Fruit fly (Drosophila melanogaster) whole organism, embryonic: ENCODE results near the gene CG1943.

Experiments
- Aef1 ChIP-seq: fragments of 200-800 bp; sonication (Bioruptor generic); IDR thresholded peaks from 3 replicates; pipeline ENCODE4 v1.3.6; 2022; ENCODE audit warnings: missing biosample characterization, missing genetic modification characterization
- Antp ChIP-seq: fragments of 200-800 bp; sonication (Bioruptor generic); optimal IDR thresholded peaks from 3 replicates; lab custom pipeline; 2016; ENCODE audit warnings: missing biosample characterization, missing genetic modification characterization
- B-H1 ChIP-seq: fragments of 200-800 bp; sonication (Bioruptor generic); IDR thresholded peaks from 3 replicates; pipeline ENCODE4 v1.3.6; 2022; ENCODE audit warnings: missing biosample characterization, missing genetic modification characterization
- BtbVII ChIP-seq: fragments of 200-800 bp; sonication (Bioruptor generic); optimal IDR thresholded peaks from 3 replicates; lab custom pipeline; 2017; ENCODE audit warnings: missing biosample characterization, mild to moderate bottlenecking, missing genetic modification characterization
- CG10209 ChIP-seq: fragments of 200-800 bp; sonication (Bioruptor generic); optimal IDR thresholded peaks from 3 replicates; lab custom pipeline; 2017; ENCODE audit warnings: missing biosample characterization, mild to moderate bottlenecking, missing genetic modification characterization, missing genetic modification reagents
- CG1024 ChIP-seq: fragments of 200-800 bp; sonication (Bioruptor generic); IDR thresholded peaks from 2 replicates; pipeline ENCODE4 v1.3.6; 2022; ENCODE audit warnings: missing biosample characterization, missing genetic modification characterization
- CG10543 ChIP-seq: fragments of 200-800 bp; sonication (Bioruptor generic); optimal IDR thresholded peaks from 3 replicates; lab custom pipeline; 2017; ENCODE audit warnings: missing biosample characterization, mild to moderate bottlenecking, missing genetic modification characterization, moderate library complexity
- CG10979 ChIP-seq: fragments of 200-800 bp; sonication (Bioruptor generic); optimal IDR thresholded peaks from 2 replicates; lab custom pipeline; 2018; ENCODE audit warnings: missing biosample characterization, mild to moderate bottlenecking, missing genetic modification characterization, moderate library complexity
- CG11398 ChIP-seq: fragments of 200-800 bp; sonication (Bioruptor generic); optimal IDR thresholded peaks from 2 replicates; lab custom pipeline; 2016; ENCODE audit warnings: missing biosample characterization, missing genetic modification characterization
- CG12104 ChIP-seq: fragments of 200-800 bp; sonication (Bioruptor generic); optimal IDR thresholded peaks from 3 replicates; lab custom pipeline; 2016; ENCODE audit warnings: missing biosample characterization, missing genetic modification characterization
- CG12299 ChIP-seq: fragments of 200-800 bp; sonication (Bioruptor generic); optimal IDR thresholded peaks from 2 replicates; lab custom pipeline; 2018; ENCODE audit warnings: missing biosample characterization, mild to moderate bottlenecking, missing genetic modification characterization
- CG12744 ChIP-seq: fragments of 200-800 bp; sonication (Bioruptor generic); optimal IDR thresholded peaks from 2 replicates; lab custom pipeline; 2016; ENCODE audit warnings: missing biosample characterization, missing genetic modification characterization
- CG12769 ChIP-seq: fragments of 200-800 bp; sonication (Bioruptor generic); optimal IDR thresholded peaks from 2 replicates; lab custom pipeline; 2019; ENCODE audit warnings: missing biosample characterization, mild to moderate bottlenecking, missing genetic modification characterization, moderate library complexity
- CG14710 ChIP-seq: fragments of 200-800 bp; sonication (Bioruptor generic); optimal IDR thresholded peaks from 3 replicates; lab custom pipeline; 2019; ENCODE audit warnings: missing biosample characterization, mild to moderate bottlenecking, missing genetic modification characterization, moderate library complexity
- CG1602 ChIP-seq: fragments of 200-800 bp; sonication (Bioruptor generic); optimal IDR thresholded peaks from 3 replicates; lab custom pipeline; 2016; ENCODE audit warnings: missing biosample characterization, missing genetic modification characterization
- CG1603 ChIP-seq: fragments of 200-800 bp; sonication (Bioruptor generic); optimal IDR thresholded peaks from 2 replicates; lab custom pipeline; 2019; ENCODE audit warnings: missing biosample characterization, mild to moderate bottlenecking, missing genetic modification characterization, moderate library complexity
- CG16863 ChIP-seq: fragments of 200-800 bp; sonication (Bioruptor generic); optimal IDR thresholded peaks from 3 replicates; lab custom pipeline; 2016; ENCODE audit warnings: missing biosample characterization, missing genetic modification characterization
- CG18262 ChIP-seq: fragments of 200-800 bp; optimal IDR thresholded peaks from 3 replicates; lab custom pipeline; 2019; ENCODE audit warnings: missing biosample characterization, mild to moderate bottlenecking, missing genetic modification characterization, moderate library complexity
- CG2129 ChIP-seq: fragments of 200-800 bp; sonication (Bioruptor generic); IDR thresholded peaks from 2 replicates; pipeline ENCODE4 v1.3.6; 2022; ENCODE audit warnings: missing biosample characterization, missing genetic modification characterization; ENCODE audit not compliant: partially characterized antibody
- CG2875 ChIP-seq: fragments of 200-800 bp; sonication (Bioruptor generic); optimal IDR thresholded peaks from 2 replicates; lab custom pipeline; 2017; ENCODE audit warnings: missing biosample characterization, mild to moderate bottlenecking, missing genetic modification characterization, missing genetic modification reagents
- CG32767 ChIP-seq: fragments of 200-800 bp; sonication (Bioruptor generic); IDR thresholded peaks from 2 replicates; pipeline ENCODE4 v1.3.6; 2022; ENCODE audit warnings: missing biosample characterization, missing genetic modification characterization
- CG4854 ChIP-seq: fragments of 200-800 bp; sonication (Bioruptor generic); optimal IDR thresholded peaks from 2 replicates; lab custom pipeline; 2016; ENCODE audit warnings: missing biosample characterization, missing genetic modification characterization, inconsistent platforms
- CG7786 ChIP-seq: fragments of 200-800 bp; sonication (Bioruptor generic); optimal IDR thresholded peaks from 2 replicates; lab custom pipeline; 2016; ENCODE audit warnings: missing biosample characterization, missing genetic modification characterization
- CG7839 ChIP-seq: fragments of 200-800 bp; sonication (Bioruptor generic); optimal IDR thresholded peaks from 3 replicates; lab custom pipeline; 2018; ENCODE audit warnings: missing biosample characterization, mild to moderate bottlenecking, missing genetic modification characterization, moderate library complexity
- CG7987 ChIP-seq: fragments of 200-800 bp; sonication (Bioruptor generic); optimal IDR thresholded peaks from 2 replicates; lab custom pipeline; 2018; ENCODE audit warnings: missing biosample characterization, mild to moderate bottlenecking, missing genetic modification characterization, moderate library complexity
- CG9932 ChIP-seq: fragments of 200-800 bp; sonication (Bioruptor generic); IDR thresholded peaks from 2 replicates; pipeline ENCODE4 v1.3.6; 2022; ENCODE audit warnings: missing biosample characterization, missing genetic modification characterization
- Camta ChIP-seq: fragments of 200-800 bp; sonication (Bioruptor generic); optimal IDR thresholded peaks from 2 replicates; lab custom pipeline; 2016; ENCODE audit warnings: missing biosample characterization, missing genetic modification characterization
- Chrac-16 ChIP-seq: fragments of 200-800 bp; sonication (Bioruptor generic); optimal IDR thresholded peaks from 3 replicates; lab custom pipeline; 2016; ENCODE audit warnings: missing biosample characterization, missing genetic modification characterization
- Dll ChIP-seq: fragments of 200-800 bp; sonication (Bioruptor generic); IDR thresholded peaks from 4 replicates; pipeline ENCODE4 v1.3.6; 2022; ENCODE audit warnings: missing biosample characterization, missing genetic modification characterization; ENCODE audit not compliant: partially characterized antibody
- Dref ChIP-seq: fragments of 200-800 bp; sonication (Bioruptor generic); IDR thresholded peaks from 2 replicates; pipeline ENCODE4 v1.3.6; 2022; ENCODE audit warnings: missing biosample characterization, missing genetic modification characterization
- Lhr ChIP-seq: fragments of 200-800 bp; sonication (Bioruptor generic); optimal IDR thresholded peaks from 3 replicates; lab custom pipeline; 2017; ENCODE audit warnings: mild to moderate bottlenecking, missing biosample characterization, missing genetic modification reagents, missing genetic modification characterization
- Meics ChIP-seq: fragments of 200-800 bp; sonication (Bioruptor generic); optimal IDR thresholded peaks from 2 replicates; lab custom pipeline; 2017; ENCODE audit warnings: missing biosample characterization, mild to moderate bottlenecking, missing genetic modification characterization
- Poxn ChIP-seq: fragments of 200-800 bp; sonication (Bioruptor generic); IDR thresholded peaks from 2 replicates; pipeline ENCODE4 v1.3.6; 2022; ENCODE audit warnings: missing biosample characterization, missing genetic modification characterization
- Scr ChIP-seq: fragments of 200-800 bp; sonication (Bioruptor generic); IDR thresholded peaks from 2 replicates; pipeline ENCODE4 v1.3.6; 2022; ENCODE audit warnings: missing biosample characterization, missing genetic modification characterization; ENCODE audit not compliant: partially characterized antibody
- Sin3A ChIP-seq: fragments of >200 bp; optimal IDR thresholded peaks from 2 replicates; lab custom pipeline; 2018
- Sry-β ChIP-seq: fragments of 200-800 bp; sonication (Bioruptor generic); optimal IDR thresholded peaks from 2 replicates; lab custom pipeline; 2018; ENCODE audit warnings: missing biosample characterization, mild to moderate bottlenecking, missing genetic modification characterization, moderate library complexity
- chm ChIP-seq: fragments of 200-800 bp; sonication (Bioruptor generic); IDR thresholded peaks from 2 replicates; pipeline ENCODE4 v1.3.6; 2022; ENCODE audit warnings: missing biosample characterization, missing genetic modification characterization
- eyg ChIP-seq: fragments of 200-800 bp; sonication (Bioruptor generic); optimal IDR thresholded peaks from 3 replicates; lab custom pipeline; 2016; ENCODE audit warnings: missing biosample characterization, missing genetic modification characterization
- gsb ChIP-seq: fragments of 200-800 bp; sonication (Bioruptor generic); IDR thresholded peaks from 2 replicates; pipeline ENCODE4 v1.3.6; 2022; ENCODE audit warnings: missing biosample characterization, missing genetic modification characterization
- lilli ChIP-seq: fragments of 200-800 bp; sonication (Bioruptor generic); optimal IDR thresholded peaks from 3 replicates; lab custom pipeline; 2016; ENCODE audit warnings: missing biosample characterization, missing genetic modification characterization
- nau ChIP-seq: fragments of 200-800 bp; sonication (Bioruptor generic); optimal IDR thresholded peaks from 3 replicates; lab custom pipeline; 2017; ENCODE audit warnings: missing biosample characterization, mild to moderate bottlenecking, missing genetic modification characterization, missing genetic modification reagents
- nerfin-2 ChIP-seq: fragments of 200-800 bp; sonication (Bioruptor generic); IDR thresholded peaks from 2 replicates; pipeline ENCODE4 v1.3.6; 2022; ENCODE audit warnings: missing biosample characterization, missing genetic modification characterization; ENCODE audit not compliant: partially characterized antibody
- otp ChIP-seq: fragments of 200-800 bp; sonication (Bioruptor generic); IDR thresholded peaks from 3 replicates; pipeline ENCODE4, ENCODE4 v1.3.6; 2022; ENCODE audit warnings: missing biosample characterization, missing genetic modification characterization
- phol ChIP-seq: fragments of 200-800 bp; sonication (Bioruptor generic); optimal IDR thresholded peaks from 3 replicates; lab custom pipeline; 2018; ENCODE audit warnings: missing biosample characterization, mild to moderate bottlenecking, missing genetic modification characterization, moderate library complexity
- sd ChIP-seq: fragments of 200-800 bp; sonication (Bioruptor generic); optimal IDR thresholded peaks from 3 replicates; lab custom pipeline; 2018; ENCODE audit warnings: missing biosample characterization, mild to moderate bottlenecking, missing genetic modification characterization, moderate library complexity
- slou ChIP-seq: fragments of 200-800 bp; sonication (Bioruptor generic); optimal IDR thresholded peaks from 3 replicates; lab custom pipeline; 2016; ENCODE audit warnings: missing biosample characterization, missing genetic modification characterization
- stwl ChIP-seq: fragments of 200-800 bp; sonication (Bioruptor generic); optimal IDR thresholded peaks from 3 replicates; lab custom pipeline; 2018; ENCODE audit warnings: missing biosample characterization, mild to moderate bottlenecking, missing genetic modification characterization, moderate library complexity
- vnd ChIP-seq: fragments of 200-800 bp; sonication (Bioruptor generic); IDR thresholded peaks from 3 replicates; pipeline ENCODE4 v1.3.6; 2022; ENCODE audit warnings: missing biosample characterization, missing genetic modification characterization; ENCODE audit not compliant: partially characterized antibody

CG1943 gene

dm6 chr3R:7086377-7087200 is 11.9 kb downstream of the CG1943 start, which contains the start of gene alphaTub84B (continued):
- TF ChIP-seq gsb (GFP tag; lab: Robert Waterston, UW) = peak; percentile 60
- peak; percentile 31 for TF ChIP-seq CG12299 (tag; lab: Kevin White, UChicago)
- peak; percentile 51 for TF ChIP-seq CG10209 (GFP tag; lab: Kevin White, UChicago)
- TF ChIP-seq CG2875 (GFP tag; lab: Kevin White, UChicago) = peak; percentile 66
- peak; percentile 79 for TF ChIP-seq sd (tag; lab: Kevin White, UChicago)
- TF ChIP-seq stwl (tag; lab: Kevin White, UChicago) = peak; percentile 47
- TF ChIP-seq Antp (GFP tag; lab: Kevin White, UChicago) = peak; percentile 85
- peak; percentile 62; the same call in 1 of the 2 replicates for TF ChIP-seq nerfin-2 (GFP tag; lab: Robert Waterston, UW)
- TF ChIP-seq CG18262 (tag; lab: Kevin White, UChicago) = peak; percentile 33
- TF ChIP-seq B-H1 = no peak; the same call in 2 of the 3 replicates
- peak; percentile 64 for TF ChIP-seq CG11398 (GFP tag; lab: Kevin White, UChicago)
- TF ChIP-seq CG32767 = peak; percentile 87
- no peak; the same call in 1 of the 2 replicates for TF ChIP-seq CG1024
- TF ChIP-seq Lhr (GFP tag; lab: Kevin White, UChicago) = peak; percentile 88
- TF ChIP-seq CG10543 (GFP tag; lab: Kevin White, UChicago) = peak; percentile 85
- TF ChIP-seq slou (GFP tag; lab: Kevin White, UChicago) = peak; percentile 35
- no peak for TF ChIP-seq Sry-β (GFP tag; lab: Kevin White, UChicago)
- peak; percentile 69 for TF ChIP-seq Camta (GFP tag; lab: Kevin White, UChicago)
- TF ChIP-seq lilli (GFP tag; lab: Kevin White, UChicago) = peak; percentile 95
- TF ChIP-seq CG7786 (GFP tag; lab: Kevin White, UChicago) = peak; percentile 54
- TF ChIP-seq CG12104 (GFP tag; lab: Kevin White, UChicago) = no peak
- TF ChIP-seq CG10979 (tag; lab: Kevin White, UChicago) = peak; percentile 23
- TF ChIP-seq Poxn (GFP tag; lab: Robert Waterston, UW) = no peak
- TF ChIP-seq Dref (GFP tag; lab: Robert Waterston, UW) = peak; percentile 89
- peak; percentile 73 for TF ChIP-seq CG16863
- TF ChIP-seq eyg (GFP tag; lab: Kevin White, UChicago) = peak; percentile 80
- no peak for TF ChIP-seq vnd (GFP tag; lab: Robert Waterston, UW)
- TF ChIP-seq CG9932 (GFP tag; lab: Robert Waterston, UW) = peak; percentile 58
- peak; percentile 75; the same call in 2 of the 3 replicates for TF ChIP-seq otp
- TF ChIP-seq BtbVII (GFP tag; lab: Kevin White, UChicago) = peak; percentile 91
- no peak for TF ChIP-seq CG1602 (GFP tag; lab: Kevin White, UChicago)
- TF ChIP-seq CG4854 (GFP tag; lab: Kevin White, UChicago) = peak; percentile 60
- peak; percentile 54 for TF ChIP-seq CG14710 (tag; lab: Kevin White, UChicago)
- no peak for TF ChIP-seq CG2129 (GFP tag; lab: Robert Waterston, UW)
- TF ChIP-seq CG1603 (tag; lab: Kevin White, UChicago) = peak; percentile 81
- peak; percentile 56 for TF ChIP-seq CG7839 (tag; lab: Kevin White, UChicago)
- TF ChIP-seq Meics (GFP tag; lab: Kevin White, UChicago) = peak; percentile 55
- peak; percentile 96 for TF ChIP-seq chm
- TF ChIP-seq CG7987 (GFP tag; lab: Kevin White, UChicago) = peak; percentile 85
- peak; percentile 15; the same call in 2 of the 3 replicates for TF ChIP-seq Aef1 (GFP tag; lab: Robert Waterston, UW)
- peak; percentile 79 for TF ChIP-seq CG12769 (tag; lab: Kevin White, UChicago)
- TF ChIP-seq nau (GFP tag; lab: Kevin White, UChicago) = peak; percentile 59
- no peak; the same call in none of the 2 replicates for TF ChIP-seq Scr (GFP tag; lab: Robert Waterston, UW)
- TF ChIP-seq Sin3A (lab: Kevin White, UChicago) = peak; percentile 24
- TF ChIP-seq CG12744 (GFP tag; lab: Kevin White, UChicago) = peak; percentile 56
- TF ChIP-seq Chrac-16 (GFP tag; lab: Kevin White, UChicago) = peak; percentile 38
- TF ChIP-seq Dll = no peak
- TF ChIP-seq phol = peak; percentile 88
